Worm (Caenorhabditis elegans) whole organism, mixed stage, embryonic: ENCODE data around the gene atf-6.

Experiments
- ces-1 ChIP-seq: fragments of 150-350 bp; optimal IDR thresholded peaks from 2 replicates; lab custom pipeline; 2014; ENCODE audit warnings: missing biosample characterization, missing genetic modification reagents, missing genetic modification characterization
- elt-1 ChIP-seq: sonication (generic microtip); optimal IDR thresholded peaks from 2 replicates; lab custom pipeline; 2017; ENCODE audit warnings: missing genetic modification characterization, mild to moderate bottlenecking, missing compliant biosample characterization, antibody characterized with exemption, moderate library complexity, borderline replicate concordance; ENCODE audit not compliant: insufficient read depth
- lin-13 ChIP-seq: fragments of 150-350 bp; optimal IDR thresholded peaks from 2 replicates; lab custom pipeline; 2014; ENCODE audit warnings: missing biosample characterization, missing genetic modification characterization
- nhr-2 ChIP-seq: fragments of 150-350 bp; optimal IDR thresholded peaks from 2 replicates; lab custom pipeline; 2014; ENCODE audit warnings: missing biosample characterization, missing genetic modification characterization
- nhr-237 ChIP-seq: fragments of 150-350 bp; optimal IDR thresholded peaks from 2 replicates; lab custom pipeline; 2014; ENCODE audit warnings: missing biosample characterization, missing genetic modification characterization
- nhr-28 ChIP-seq: fragments of 150-350 bp; optimal IDR thresholded peaks from 2 replicates; lab custom pipeline; 2014; ENCODE audit warnings: missing biosample characterization, missing genetic modification characterization
- pha-4 ChIP-seq: fragments of 150-350 bp; optimal IDR thresholded peaks from 2 replicates; lab custom pipeline; 2018; ENCODE audit warnings: missing biosample characterization, missing genetic modification reagents, missing genetic modification characterization
- sptf-1 ChIP-seq: sonication (generic microtip); optimal IDR thresholded peaks from 2 replicates; lab custom pipeline; 2017; ENCODE audit warnings: mild to moderate bottlenecking, missing genetic modification characterization, moderate library complexity, missing compliant biosample characterization
- unc-62 ChIP-seq: fragments of 150-350 bp; optimal IDR thresholded peaks from 2 replicates; lab custom pipeline; 2014; ENCODE audit warnings: missing biosample characterization, missing genetic modification reagents, missing genetic modification characterization
- ztf-11 ChIP-seq: fragments of 150-350 bp; optimal IDR thresholded peaks from 2 replicates; lab custom pipeline; 2014; ENCODE audit warnings: missing biosample characterization, missing genetic modification characterization

DNA sequence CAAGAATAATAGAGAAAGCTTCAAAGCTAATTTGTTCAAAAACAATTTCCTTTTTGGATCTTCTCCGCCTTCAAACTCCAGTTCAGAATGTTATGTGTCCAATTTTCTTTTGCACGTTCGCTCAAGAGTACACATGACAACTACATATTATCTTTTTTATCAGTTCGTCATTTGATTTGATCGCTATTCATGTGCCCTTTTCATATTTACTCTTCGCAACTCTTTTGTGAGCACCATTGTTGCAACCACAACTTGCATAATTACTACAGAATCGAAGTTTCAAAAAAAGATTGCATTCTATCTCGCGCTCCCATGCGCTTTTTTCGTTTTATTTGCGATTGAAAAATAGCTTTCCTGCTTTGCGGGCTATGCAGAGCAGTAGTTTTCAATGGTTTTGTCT lies 45.5 kb upstream of the atf-6 start:
- TF ChIP-seq nhr-237 (tag; lab: Kevin White, UChicago) = no peak
- TF ChIP-seq unc-62 = no peak
- TF ChIP-seq ces-1 (GFP tag; lab: Kevin White, UChicago) = no peak
- no peak for TF ChIP-seq nhr-28 (tag; lab: Kevin White, UChicago)
- TF ChIP-seq lin-13 = no peak
- TF ChIP-seq nhr-2 (tag; lab: Kevin White, UChicago) = no peak
- TF ChIP-seq ztf-11 (tag; lab: Kevin White, UChicago) = no peak
- no peak for TF ChIP-seq elt-1 (tag; lab: Kevin White, UChicago)
- TF ChIP-seq sptf-1 (tag; lab: Kevin White, UChicago) = no peak
- TF ChIP-seq pha-4 (tag; lab: Kevin White, UChicago) = no peak
